Worm (Caenorhabditis elegans) whole organism, early embryonic: Measurements from ENCODE around the gene npr-1.

ENCODE experiments used
- F13C5.2 ChIP-seq: sonication (generic microtip); optimal IDR thresholded peaks from 2 replicates; lab custom pipeline; 2017; ENCODE audit warnings: mild to moderate bottlenecking, missing genetic modification characterization, inconsistent platforms, missing compliant biosample characterization
- aly-1 ChIP-seq: sonication (generic microtip); optimal IDR thresholded peaks from 2 replicates; lab custom pipeline; 2016; ENCODE audit warnings: missing genetic modification characterization, missing compliant biosample characterization
- ama-1 ChIP-seq: fragments of 150-350 bp; optimal IDR thresholded peaks from 2 replicates; lab custom pipeline; 2014
- flt-1 ChIP-seq: fragments of 200-800 bp; sonication (Bioruptor generic); IDR thresholded peaks from 2 replicates; pipeline ENCODE4 v1.3.6; 2022; ENCODE audit warnings: missing genetic modification characterization, missing compliant biosample characterization
- hmbx-1 ChIP-seq: sonication (generic microtip); optimal IDR thresholded peaks from 2 replicates; lab custom pipeline; 2016; ENCODE audit warnings: mild to moderate bottlenecking, missing genetic modification characterization, missing compliant biosample characterization
- scrt-1 ChIP-seq: fragments of 200-800 bp; sonication (Bioruptor generic); IDR thresholded peaks from 2 replicates; pipeline ENCODE4 v1.3.6; 2022; ENCODE audit warnings: missing genetic modification characterization, missing compliant biosample characterization
- tbx-11 ChIP-seq: fragments of 200-800 bp; sonication (Bioruptor generic); IDR thresholded peaks from 2 replicates; pipeline ENCODE4 v1.3.6; 2022; ENCODE audit warnings: missing genetic modification characterization, missing compliant biosample characterization
- tbx-37 ChIP-seq: fragments of 200-800 bp; sonication (Bioruptor generic); conservative IDR thresholded peaks from 2 replicates; pipeline ENCODE4 v1.3.6; 2022; ENCODE audit warnings: missing genetic modification reagents, missing genetic modification characterization, missing compliant biosample characterization
- tra-4 ChIP-seq: sonication (generic microtip); optimal IDR thresholded peaks from 2 replicates; lab custom pipeline; 2017; ENCODE audit warnings: missing genetic modification characterization, missing compliant biosample characterization

ce11 chrX:4802255-4802654, 32.5 kb upstream of the npr-1 start:
- TF ChIP-seq hmbx-1 (tag; lab: Kevin White, UChicago) = no peak
- TF ChIP-seq scrt-1 = no peak
- no peak for TF ChIP-seq tbx-37
- no peak for TF ChIP-seq ama-1
- TF ChIP-seq flt-1 = no peak
- no peak for TF ChIP-seq tra-4 (tag; lab: Kevin White, UChicago)
- no peak for TF ChIP-seq aly-1 (tag; lab: Kevin White, UChicago)
- TF ChIP-seq tbx-11 = no peak
- TF ChIP-seq F13C5.2 = no peak
